Worm (Caenorhabditis elegans) whole organism, late embryonic: ENCODE results near the gene fbxb-20.

Source experiments
- F13H6.1 ChIP-seq: sonication (generic microtip); optimal IDR thresholded peaks from 2 replicates; lab custom pipeline; 2016; ENCODE audit warnings: missing genetic modification characterization, missing compliant biosample characterization
- ama-1 ChIP-seq: fragments of 150-350 bp; optimal IDR thresholded peaks from 2 replicates; lab custom pipeline; 2014
- ceh-19 ChIP-seq: fragments of 200-800 bp; sonication (Bioruptor generic); optimal IDR thresholded peaks from 2 replicates; lab custom pipeline; 2018; ENCODE audit warnings: mild to moderate bottlenecking, missing genetic modification characterization, missing compliant biosample characterization
- ceh-24 ChIP-seq: sonication (generic microtip); optimal IDR thresholded peaks from 2 replicates; lab custom pipeline; 2016; ENCODE audit warnings: mild to moderate bottlenecking, missing genetic modification characterization, missing compliant biosample characterization
- ceh-45 ChIP-seq: fragments of 200-800 bp; sonication (Bioruptor generic); IDR thresholded peaks from 2 replicates; pipeline ENCODE4 v1.3.6; 2022; ENCODE audit warnings: missing genetic modification reagents, missing genetic modification characterization, missing compliant biosample characterization
- ceh-48 ChIP-seq: sonication (generic microtip); optimal IDR thresholded peaks from 2 replicates; lab custom pipeline; 2016; ENCODE audit warnings: missing genetic modification characterization, inconsistent platforms, missing compliant biosample characterization
- ceh-6 ChIP-seq: fragments of 200-800 bp; sonication (Bioruptor generic); optimal IDR thresholded peaks from 2 replicates; lab custom pipeline; 2018; ENCODE audit warnings: mild to moderate bottlenecking, missing genetic modification characterization, missing compliant biosample characterization
- ceh-9 ChIP-seq: sonication (generic microtip); optimal IDR thresholded peaks from 2 replicates; lab custom pipeline; 2016; ENCODE audit warnings: mild to moderate bottlenecking, missing genetic modification characterization, inconsistent platforms, missing compliant biosample characterization
- che-1 ChIP-seq: sonication (generic microtip); optimal IDR thresholded peaks from 2 replicates; lab custom pipeline; 2016; ENCODE audit warnings: mild to moderate bottlenecking, missing genetic modification characterization, missing compliant biosample characterization
- dmd-4 ChIP-seq: sonication (generic microtip); optimal IDR thresholded peaks from 2 replicates; lab custom pipeline; 2016; ENCODE audit warnings: borderline replicate concordance, missing genetic modification characterization, missing compliant biosample characterization
- elt-2 ChIP-seq: sonication (generic microtip); optimal IDR thresholded peaks from 2 replicates; lab custom pipeline; 2016; ENCODE audit warnings: missing genetic modification reagents, missing genetic modification characterization, missing compliant biosample characterization
- fax-1 ChIP-seq: sonication (generic microtip); optimal IDR thresholded peaks from 2 replicates; lab custom pipeline; 2016; ENCODE audit warnings: missing genotype, missing genetic modification characterization, missing compliant biosample characterization
- fkh-10 ChIP-seq: fragments of 150-350 bp; optimal IDR thresholded peaks from 2 replicates; lab custom pipeline; 2014; ENCODE audit warnings: missing biosample characterization, missing genetic modification reagents, missing genetic modification characterization
- fkh-6 ChIP-seq: sonication (generic microtip); optimal IDR thresholded peaks from 2 replicates; lab custom pipeline; 2016; ENCODE audit warnings: missing genetic modification characterization, missing compliant biosample characterization
- gmeb-2 ChIP-seq: sonication (generic microtip); optimal IDR thresholded peaks from 2 replicates; lab custom pipeline; 2016; ENCODE audit warnings: missing genetic modification characterization, inconsistent platforms, missing compliant biosample characterization
- hlh-13 ChIP-seq: fragments of 200-800 bp; sonication (Bioruptor generic); optimal IDR thresholded peaks from 2 replicates; lab custom pipeline; 2018; ENCODE audit warnings: mild to moderate bottlenecking, missing genetic modification characterization, missing compliant biosample characterization
- lim-6 ChIP-seq: sonication (generic microtip); optimal IDR thresholded peaks from 2 replicates; lab custom pipeline; 2016; ENCODE audit warnings: missing genetic modification characterization, missing compliant biosample characterization
- madf-2 ChIP-seq: sonication (generic microtip); optimal IDR thresholded peaks from 2 replicates; lab custom pipeline; 2017; ENCODE audit warnings: missing genetic modification characterization, missing compliant biosample characterization
- mec-3 ChIP-seq: sonication (generic microtip); optimal IDR thresholded peaks from 2 replicates; lab custom pipeline; 2016; ENCODE audit warnings: borderline replicate concordance, missing genetic modification characterization, missing compliant biosample characterization
- nhr-232 ChIP-seq: sonication (generic microtip); optimal IDR thresholded peaks from 2 replicates; lab custom pipeline; 2016; ENCODE audit warnings: missing genetic modification characterization, missing compliant biosample characterization
- npax-4 ChIP-seq: sonication (generic microtip); optimal IDR thresholded peaks from 2 replicates; lab custom pipeline; 2016; ENCODE audit warnings: missing genetic modification characterization, missing compliant biosample characterization
- pag-3 ChIP-seq: sonication (generic microtip); optimal IDR thresholded peaks from 2 replicates; lab custom pipeline; 2016; ENCODE audit warnings: missing compliant biosample characterization, missing genetic modification characterization, borderline replicate concordance
- pat-9 ChIP-seq: fragments of 200-800 bp; sonication (Bioruptor generic); optimal IDR thresholded peaks from 2 replicates; lab custom pipeline; 2018; ENCODE audit warnings: mild to moderate bottlenecking, missing genetic modification characterization, moderate library complexity, missing compliant biosample characterization
- pax-1 ChIP-seq: fragments of 150-350 bp; optimal IDR thresholded peaks from 2 replicates; lab custom pipeline; 2014; ENCODE audit warnings: missing biosample characterization, missing genetic modification characterization
- pha-2 ChIP-seq: sonication (generic microtip); optimal IDR thresholded peaks from 2 replicates; lab custom pipeline; 2017; ENCODE audit warnings: mild to moderate bottlenecking, missing genetic modification characterization, missing compliant biosample characterization
- pqm-1 ChIP-seq: sonication (generic microtip); optimal IDR thresholded peaks from 2 replicates; lab custom pipeline; 2016; ENCODE audit warnings: missing genetic modification characterization, missing compliant biosample characterization
- pros-1 ChIP-seq: fragments of 150-350 bp; optimal IDR thresholded peaks from 2 replicates; lab custom pipeline; 2014; ENCODE audit warnings: missing biosample characterization, missing genetic modification reagents, missing genetic modification characterization
- ref-2 ChIP-seq: sonication (generic microtip); optimal IDR thresholded peaks from 2 replicates; lab custom pipeline; 2016; ENCODE audit warnings: missing genetic modification characterization, missing compliant biosample characterization
- sox-4 ChIP-seq: sonication (generic microtip); optimal IDR thresholded peaks from 2 replicates; lab custom pipeline; 2017; ENCODE audit warnings: mild to moderate bottlenecking, missing genetic modification characterization, inconsistent platforms, missing compliant biosample characterization
- syd-9 ChIP-seq: sonication (generic microtip); optimal IDR thresholded peaks from 2 replicates; lab custom pipeline; 2016; ENCODE audit warnings: mild to moderate bottlenecking, missing genetic modification characterization, moderate library complexity, missing compliant biosample characterization
- tbx-2 ChIP-seq: sonication (generic microtip); optimal IDR thresholded peaks from 2 replicates; lab custom pipeline; 2016; ENCODE audit warnings: missing genetic modification characterization, missing compliant biosample characterization
- tbx-7 ChIP-seq: sonication (generic microtip); optimal IDR thresholded peaks from 2 replicates; lab custom pipeline; 2016; ENCODE audit warnings: missing genotype, missing genetic modification characterization, missing compliant biosample characterization
- ttx-3 ChIP-seq: sonication (generic microtip); optimal IDR thresholded peaks from 2 replicates; lab custom pipeline; 2016; ENCODE audit warnings: missing genetic modification reagents, missing genetic modification characterization, missing compliant biosample characterization
- unc-42 ChIP-seq: sonication (generic microtip); optimal IDR thresholded peaks from 2 replicates; lab custom pipeline; 2016; ENCODE audit warnings: missing genotype, missing genetic modification characterization, missing compliant biosample characterization
- unc-86 ChIP-seq: sonication (generic microtip); optimal IDR thresholded peaks from 2 replicates; lab custom pipeline; 2016; ENCODE audit warnings: missing genetic modification characterization, missing compliant biosample characterization
- zip-5 ChIP-seq: sonication (generic microtip); optimal IDR thresholded peaks from 2 replicates; lab custom pipeline; 2016; ENCODE audit warnings: missing genetic modification characterization, missing compliant biosample characterization
- ztf-16 ChIP-seq: sonication (generic microtip); optimal IDR thresholded peaks from 2 replicates; lab custom pipeline; 2017; ENCODE audit warnings: missing genetic modification characterization, missing compliant biosample characterization

The fbxb-20 gene

DNA sequence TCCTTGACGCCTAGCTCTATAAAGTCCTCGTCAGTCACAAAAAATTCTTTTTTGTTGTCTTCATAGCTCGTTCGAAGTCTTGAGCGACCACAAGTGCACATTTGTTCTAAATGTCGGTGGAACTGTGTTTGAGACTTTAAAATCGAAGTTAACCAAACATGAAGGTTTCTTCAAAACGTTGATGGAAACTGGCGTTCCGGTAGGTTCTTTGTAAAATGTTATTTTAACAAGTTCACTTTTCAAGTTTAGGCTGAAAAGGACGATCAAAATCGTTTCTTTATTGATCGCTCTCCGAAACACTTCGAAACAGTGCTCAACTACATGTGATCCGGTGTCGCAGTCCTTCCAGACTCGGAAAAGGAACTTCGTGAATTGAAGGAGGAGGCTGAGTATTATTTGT lies 25.8 kb downstream of the fbxb-20 start, which contains the start of gene fbxa-160:
fbxa-160 (minus strand) TSS at position 101 of the 400 bp plus-strand sequence.
- TF ChIP-seq tbx-2 (no peak), pqm-1 (tag; lab: Kevin White, UChicago) (no peak), madf-2 (tag; lab: Kevin White, UChicago) (no peak), ztf-16 (tag; lab: Kevin White, UChicago) (no peak), fax-1 (tag; lab: Kevin White, UChicago) (no peak), pros-1 (tag; lab: Kevin White, UChicago) (no peak)
- TF ChIP-seq, all 69 proteins: peak for 0

DNA sequence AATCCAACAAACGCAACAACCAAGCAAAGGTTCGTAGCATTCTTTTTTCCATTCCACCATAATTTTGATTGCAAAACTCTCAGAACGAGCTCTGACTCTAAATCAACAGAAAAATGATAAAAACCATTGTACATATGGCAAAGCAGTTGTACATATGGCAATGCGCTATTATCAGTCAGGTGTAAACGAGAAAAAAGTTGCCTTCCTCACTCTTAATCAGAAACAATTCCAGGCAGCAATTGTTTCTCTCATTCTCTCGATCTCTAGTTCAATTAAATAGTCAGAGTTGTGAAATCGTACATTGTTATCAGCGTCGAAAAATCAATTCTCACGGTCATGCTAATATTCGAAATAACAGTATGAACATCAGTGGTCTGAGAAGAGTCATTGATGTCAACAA lies 28.6 kb downstream of the fbxb-20 start:
- TF ChIP-seq elt-2 (tag; lab: Kevin White, UChicago) (peak; percentile 46), sox-4 (tag; lab: Kevin White, UChicago) (no peak)

DNA sequence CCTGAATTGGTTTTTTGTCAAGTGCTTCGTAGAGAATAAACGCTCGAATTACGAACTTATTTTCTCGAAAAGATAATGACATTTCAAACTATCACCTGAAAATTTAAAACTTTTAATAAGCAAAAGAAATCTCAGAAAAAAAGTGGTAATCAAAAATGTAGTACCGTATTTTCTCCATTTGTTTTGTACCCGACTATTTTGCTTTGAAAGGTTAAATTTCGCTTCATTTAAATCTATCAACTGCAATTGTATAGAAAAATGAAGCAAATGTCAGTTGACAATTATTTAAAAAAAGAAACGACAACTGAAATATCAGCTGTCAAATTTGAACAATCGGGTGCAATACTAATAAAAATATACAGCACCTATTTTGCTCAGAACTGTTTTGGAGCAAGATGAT lies 29.2 kb downstream of the fbxb-20 start, which contains the start of gene fbxa-158:
fbxa-158 (minus strand) TSS at position 101 of the 400 bp plus-strand sequence.
- no peak for TF ChIP-seq ceh-9
- TF ChIP-seq syd-9 (tag; lab: Kevin White, UChicago), result no peak
- TF ChIP-seq unc-42, result no peak
- TF ChIP-seq fkh-10 (GFP tag; lab: Kevin White, UChicago), result no peak
- no peak for TF ChIP-seq ttx-3
- no peak for TF ChIP-seq ama-1
- TF ChIP-seq elt-2 (tag; lab: Kevin White, UChicago), result no peak

DNA sequence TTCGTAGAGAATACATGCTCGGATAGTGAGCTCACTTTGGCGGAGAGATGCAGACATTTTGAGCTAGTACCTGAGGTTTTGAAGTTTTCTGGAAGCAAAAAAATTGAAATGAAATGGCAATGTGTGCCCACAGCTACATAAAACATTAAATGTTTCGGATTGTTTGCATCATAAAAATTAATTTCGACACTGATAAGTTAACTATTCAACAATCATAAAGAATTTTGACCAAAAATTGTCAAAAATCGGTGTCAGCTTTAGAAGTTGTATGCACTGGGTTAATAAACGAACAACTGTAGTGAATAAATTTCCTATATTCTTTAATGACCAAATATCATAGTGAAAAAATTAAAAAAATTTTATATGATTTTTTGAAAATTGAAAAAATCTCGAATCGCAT lies 31.5 kb downstream of the fbxb-20 start, which contains the start of gene fbxa-166:
fbxa-166 (minus strand) TSS at position 101 of the 400 bp plus-strand sequence.
- TF ChIP-seq npax-4 (tag; lab: Kevin White, UChicago) (no peak), ceh-45 (no peak), gmeb-2 (tag; lab: Kevin White, UChicago) (no peak), tbx-7 (no peak), unc-86 (tag; lab: Kevin White, UChicago) (no peak)

DNA sequence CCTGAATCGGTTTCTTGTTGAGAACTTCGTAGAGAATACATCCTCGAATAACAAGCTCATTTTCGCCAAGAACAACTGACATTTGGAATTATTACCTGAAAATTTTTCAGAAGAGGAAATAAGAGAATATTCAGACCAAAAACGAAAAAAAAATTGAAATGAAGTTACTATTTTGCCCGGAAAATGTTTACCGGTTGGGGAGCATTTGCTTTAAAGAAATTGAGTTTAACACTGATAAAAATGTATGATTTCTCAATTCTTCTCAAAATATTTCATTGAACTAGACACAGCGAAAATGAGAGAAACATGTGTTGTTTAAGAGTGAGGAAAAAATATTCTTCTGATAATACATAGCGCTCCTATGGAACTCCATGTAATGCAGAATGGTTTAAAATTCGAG lies 34.0 kb downstream of the fbxb-20 start, which contains the start of gene fbxa-165:
fbxa-165 (minus strand) TSS at position 101 of the 400 bp plus-strand sequence.
- TF ChIP-seq fkh-6 (tag; lab: Kevin White, UChicago), result no peak
- TF ChIP-seq zip-5 (tag; lab: Kevin White, UChicago), result no peak
- no peak for TF ChIP-seq hlh-13
- TF ChIP-seq ceh-24 (tag; lab: Kevin White, UChicago), result no peak
- TF ChIP-seq pax-1 (tag; lab: Kevin White, UChicago), result no peak
- TF ChIP-seq lim-6, result no peak
- TF ChIP-seq che-1 (tag; lab: Kevin White, UChicago), result no peak
- no peak for TF ChIP-seq dmd-4 (tag; lab: Kevin White, UChicago)
- TF ChIP-seq ref-2 (tag; lab: Kevin White, UChicago), result no peak

DNA sequence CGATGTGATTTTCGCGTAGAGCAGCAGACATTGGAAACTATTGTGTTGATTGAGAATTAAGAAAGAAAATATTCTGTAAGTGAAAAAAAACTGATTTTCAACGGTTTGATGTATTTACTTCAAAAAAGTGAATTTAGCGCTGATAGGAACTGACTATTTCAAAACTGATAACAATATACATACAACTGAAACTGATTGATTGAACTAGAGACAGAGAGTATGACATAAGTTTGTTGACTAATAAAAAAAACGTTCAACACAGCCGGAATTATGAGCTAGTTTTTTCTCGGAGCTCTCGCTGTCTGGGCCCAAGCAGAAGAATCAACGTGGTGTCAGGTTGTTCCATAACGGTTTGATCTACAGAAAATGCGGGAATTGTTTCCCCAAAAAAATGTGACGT lies 36.4 kb downstream of the fbxb-20 start, which contains the start of gene fbxa-164:
fbxa-164 (minus strand) TSS at position 101 of the 400 bp plus-strand sequence.
- TF ChIP-seq hlh-13 (no peak), ceh-19 (GFP tag; lab: Kevin White, UChicago) (no peak), syd-9 (tag; lab: Kevin White, UChicago) (no peak), mec-3 (tag; lab: Kevin White, UChicago) (no peak), nhr-232 (tag; lab: Kevin White, UChicago) (no peak)
- TF ChIP-seq, all 69 proteins: peak for 0

DNA sequence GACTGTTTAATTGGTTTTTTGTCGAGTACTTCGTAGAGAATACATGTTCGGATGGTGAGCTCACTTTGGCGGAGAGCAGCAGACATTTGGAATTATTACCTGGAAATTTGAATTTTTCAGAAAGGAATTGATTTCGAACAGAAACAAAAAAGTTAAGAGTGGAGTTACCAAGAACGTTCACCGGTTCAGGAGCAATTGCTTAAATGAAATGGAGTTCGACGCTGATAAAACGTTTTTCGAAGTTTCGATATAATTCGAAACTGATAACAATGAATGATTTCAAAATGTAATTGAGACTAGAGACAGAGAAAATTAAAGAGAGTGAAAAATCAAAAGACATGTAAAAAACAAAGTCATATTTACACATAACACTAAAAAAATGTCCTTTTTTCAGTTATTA lies 39.8 kb downstream of the fbxb-20 start, which contains the start of gene fbxa-163:
fbxa-163 (minus strand) TSS at position 101 of the 400 bp plus-strand sequence.
- TF ChIP-seq zip-5 (tag; lab: Kevin White, UChicago) (no peak), pha-2 (tag; lab: Kevin White, UChicago) (no peak), F13H6.1 (no peak), ceh-48 (tag; lab: Kevin White, UChicago) (no peak), sox-4 (tag; lab: Kevin White, UChicago) (no peak), pat-9 (no peak), ceh-6 (GFP tag; lab: Kevin White, UChicago) (no peak), madf-2 (tag; lab: Kevin White, UChicago) (no peak), fkh-6 (tag; lab: Kevin White, UChicago) (no peak), elt-2 (tag; lab: Kevin White, UChicago) (no peak), lim-6 (no peak), pag-3 (tag; lab: Kevin White, UChicago) (no peak), hlh-13 (no peak), ceh-9 (no peak), unc-86 (tag; lab: Kevin White, UChicago) (no peak), tbx-7 (no peak)
